Worm (Caenorhabditis elegans) whole organism, L4 larva: ENCODE results near the gene C56C10.6.

ENCODE experiments used
- F10B5.3 ChIP-seq: sonication (generic microtip); optimal IDR thresholded peaks from 2 replicates; lab custom pipeline; 2016; ENCODE audit warnings: mild to moderate bottlenecking, missing genetic modification characterization, missing compliant biosample characterization
- F37D6.2 ChIP-seq: sonication (generic microtip); optimal IDR thresholded peaks from 2 replicates; lab custom pipeline; 2016; ENCODE audit warnings: mild to moderate bottlenecking, missing genetic modification characterization, missing compliant biosample characterization
- F44E2.7 ChIP-seq: fragments of 200-800 bp; sonication (Bioruptor generic); IDR thresholded peaks from 2 replicates; pipeline ENCODE4 v2.1.2; 2022; ENCODE audit warnings: missing genetic modification characterization, missing compliant biosample characterization
- F49E8.2 ChIP-seq: sonication (generic microtip); optimal IDR thresholded peaks from 2 replicates; lab custom pipeline; 2016; ENCODE audit warnings: missing compliant biosample characterization, mild to moderate bottlenecking, missing genetic modification characterization, borderline replicate concordance
- T20F7.1 ChIP-seq: fragments of 200-800 bp; sonication (Bioruptor generic); optimal IDR thresholded peaks from 2 replicates; lab custom pipeline; 2018; ENCODE audit warnings: mild to moderate bottlenecking, missing genetic modification characterization, missing compliant biosample characterization
- T26A8.4 ChIP-seq: fragments of 200-800 bp; sonication (Bioruptor generic); IDR thresholded peaks from 2 replicates; pipeline ENCODE4 v1.3.6; 2022; ENCODE audit warnings: missing genetic modification characterization, missing compliant biosample characterization
- Y48G9A.11 ChIP-seq: fragments of 200-800 bp; sonication (Bioruptor generic); IDR thresholded peaks from 2 replicates; pipeline ENCODE4 v1.3.6; 2022; ENCODE audit warnings: missing genetic modification reagents, missing genetic modification characterization, missing compliant biosample characterization
- Y5F2A.4 ChIP-seq: fragments of 200-800 bp; sonication (Bioruptor generic); optimal IDR thresholded peaks from 2 replicates; lab custom pipeline; 2018; ENCODE audit warnings: mild to moderate bottlenecking, missing genetic modification characterization, missing compliant biosample characterization
- Y75B8A.6 ChIP-seq: fragments of 200-800 bp; sonication (Bioruptor generic); IDR thresholded peaks from 2 replicates; pipeline ENCODE4 v1.3.6; 2022; ENCODE audit warnings: missing genetic modification reagents, missing genetic modification characterization, missing compliant biosample characterization
- ZK337.2 ChIP-seq: fragments of 200-800 bp; sonication (Bioruptor generic); IDR thresholded peaks from 2 replicates; pipeline ENCODE4 v1.3.6; 2022; ENCODE audit warnings: missing genetic modification reagents, missing genetic modification characterization, missing compliant biosample characterization
- ZK546.5 ChIP-seq, 2 experiments: sonication (generic microtip); optimal IDR thresholded peaks; 2 replicates each; lab custom pipeline; 2017; ENCODE audit warnings: missing biosample characterization in 2 of 2, missing genetic modification characterization in 2 of 2
- aly-2 ChIP-seq: sonication (generic microtip); optimal IDR thresholded peaks from 2 replicates; lab custom pipeline; 2018; ENCODE audit warnings: missing biosample characterization, missing genetic modification characterization
- ama-1 ChIP-seq: fragments of 150-350 bp; optimal IDR thresholded peaks from 2 replicates; lab custom pipeline; 2014; ENCODE audit warnings: inconsistent platforms, mixed read lengths
- arid-1 ChIP-seq: fragments of 200-800 bp; sonication (Bioruptor generic); conservative IDR thresholded peaks from 2 replicates; pipeline ENCODE4 v1.3.6; 2022; ENCODE audit warnings: missing genetic modification reagents, missing genetic modification characterization, missing compliant biosample characterization
- ceh-32 ChIP-seq: sonication (generic microtip); optimal IDR thresholded peaks from 2 replicates; lab custom pipeline; 2016; ENCODE audit warnings: mild to moderate bottlenecking, missing genetic modification characterization, missing compliant biosample characterization; ENCODE audit not compliant: poor library complexity
- ceh-62 ChIP-seq: sonication (generic microtip); optimal IDR thresholded peaks from 2 replicates; lab custom pipeline; 2017; ENCODE audit warnings: missing biosample characterization, missing genetic modification characterization
- ctbp-1 ChIP-seq: fragments of 200-800 bp; sonication (Bioruptor generic); IDR thresholded peaks from 2 replicates; pipeline ENCODE4 v1.3.6; 2022; ENCODE audit warnings: missing genetic modification reagents, missing genetic modification characterization, missing compliant biosample characterization
- daf-12 ChIP-seq: fragments of 150-350 bp; optimal IDR thresholded peaks from 2 replicates; lab custom pipeline; 2014; ENCODE audit warnings: missing biosample characterization, missing genetic modification reagents, missing genetic modification characterization
- daf-16 ChIP-seq, 3 experiments: sonication (generic microtip); optimal IDR thresholded peaks; 2 replicates each; lab custom pipeline; 2016 to 2017; ENCODE audit warnings: missing genetic modification characterization in 3 of 3, missing genetic modification reagents in 3 of 3, mild to moderate bottlenecking in 2 of 3, missing compliant biosample characterization in 2 of 3, missing biosample characterization in 1 of 3, moderate library complexity in 1 of 3
- dpl-1 ChIP-seq: fragments of 150-350 bp; optimal IDR thresholded peaks from 2 replicates; lab custom pipeline; 2014; ENCODE audit warnings: missing biosample characterization, missing genetic modification reagents, missing genetic modification characterization
- duxl-1 ChIP-seq: sonication (generic microtip); optimal IDR thresholded peaks from 2 replicates; lab custom pipeline; 2016; ENCODE audit warnings: mild to moderate bottlenecking, missing genetic modification characterization, moderate library complexity, missing compliant biosample characterization; ENCODE audit not compliant: poor library complexity
- dve-1 ChIP-seq: sonication (generic microtip); optimal IDR thresholded peaks from 2 replicates; lab custom pipeline; 2017; ENCODE audit warnings: antibody characterized with exemption, mild to moderate bottlenecking, missing genetic modification characterization, missing compliant biosample characterization; ENCODE audit not compliant: insufficient read depth
- egl-27 ChIP-seq: sonication (generic microtip); optimal IDR thresholded peaks from 3 replicates; lab custom pipeline; 2017; ENCODE audit warnings: missing biosample characterization, missing genetic modification reagents, missing genetic modification characterization
- egl-43 ChIP-seq: fragments of 200-800 bp; sonication (Bioruptor generic); IDR thresholded peaks from 2 replicates; pipeline ENCODE4 v1.3.6; 2022; ENCODE audit warnings: missing genetic modification reagents, missing genetic modification characterization, missing compliant biosample characterization
- lin-15B ChIP-seq: fragments of 150-350 bp; sonication (generic microtip); optimal IDR thresholded peaks from 3 replicates; lab custom pipeline; 2014; ENCODE audit warnings: missing biosample characterization, missing genetic modification characterization
- lin-29 ChIP-seq: fragments of 200-800 bp; sonication (Bioruptor generic); IDR thresholded peaks from 2 replicates; pipeline ENCODE4 v1.3.6; 2022; ENCODE audit warnings: missing genetic modification reagents, missing genetic modification characterization, missing compliant biosample characterization
- lin-38 ChIP-seq: fragments of 200-800 bp; sonication (Bioruptor generic); IDR thresholded peaks from 2 replicates; pipeline ENCODE4 v1.3.6; 2022; ENCODE audit warnings: missing genetic modification reagents, missing genetic modification characterization, missing compliant biosample characterization
- lsy-2 ChIP-seq, 2 experiments: fragments of 150-350 bp in 1 of 2; sonication (generic microtip) in 1 of 2; optimal IDR thresholded peaks; 2 replicates each; lab custom pipeline; 2014 to 2017; ENCODE audit warnings: missing biosample characterization in 2 of 2, missing genetic modification characterization in 2 of 2
- madf-5 ChIP-seq, 2 experiments: fragments of 200-800 bp; sonication (Bioruptor generic); IDR thresholded peaks; 2 replicates each; pipeline ENCODE4 v1.3.6; 2022; ENCODE audit warnings: missing compliant biosample characterization in 2 of 2, missing genetic modification characterization in 2 of 2
- mep-1 ChIP-seq: fragments of 150-350 bp; sonication (generic microtip); optimal IDR thresholded peaks from 3 replicates; lab custom pipeline; 2014; ENCODE audit warnings: missing biosample characterization, missing genetic modification characterization
- nhr-102 ChIP-seq: sonication (generic microtip); optimal IDR thresholded peaks from 2 replicates; lab custom pipeline; 2016; ENCODE audit warnings: mild to moderate bottlenecking, missing genetic modification characterization, moderate library complexity, missing compliant biosample characterization
- nhr-111 ChIP-seq: fragments of 200-800 bp; sonication (Bioruptor generic); optimal IDR thresholded peaks from 2 replicates; lab custom pipeline; 2018; ENCODE audit warnings: mild to moderate bottlenecking, missing genetic modification characterization, missing compliant biosample characterization
- nhr-48 ChIP-seq: sonication (generic microtip); optimal IDR thresholded peaks from 2 replicates; lab custom pipeline; 2016; ENCODE audit warnings: mild to moderate bottlenecking, missing genetic modification characterization, missing compliant biosample characterization
- nhr-6 ChIP-seq: fragments of 150-350 bp; optimal IDR thresholded peaks from 2 replicates; lab custom pipeline; 2014; ENCODE audit warnings: missing biosample characterization, missing genetic modification characterization
- sdz-12 ChIP-seq: fragments of 200-800 bp; sonication (Bioruptor generic); optimal IDR thresholded peaks from 2 replicates; lab custom pipeline; 2018; ENCODE audit warnings: mild to moderate bottlenecking, missing genetic modification characterization, missing compliant biosample characterization
- skn-1 ChIP-seq: fragments of 150-350 bp; optimal IDR thresholded peaks from 2 replicates; lab custom pipeline; 2014; ENCODE audit warnings: missing biosample characterization, missing genetic modification characterization
- snpc-1.2 ChIP-seq: fragments of 200-800 bp; sonication (Bioruptor generic); IDR thresholded peaks from 2 replicates; pipeline ENCODE4 v1.3.6; 2022; ENCODE audit warnings: missing genetic modification reagents, missing genetic modification characterization, missing compliant biosample characterization
- spr-1 ChIP-seq: sonication (generic microtip); optimal IDR thresholded peaks from 2 replicates; lab custom pipeline; 2016; ENCODE audit warnings: mild to moderate bottlenecking, missing genetic modification characterization, missing compliant biosample characterization
- spr-3 ChIP-seq: fragments of 200-800 bp; sonication (Bioruptor generic); optimal IDR thresholded peaks from 2 replicates; lab custom pipeline; 2018; ENCODE audit warnings: mild to moderate bottlenecking, missing genetic modification characterization, missing compliant biosample characterization
- tra-1 ChIP-seq: fragments of 200-800 bp; sonication (Bioruptor generic); IDR thresholded peaks from 2 replicates; pipeline ENCODE4 v1.3.6; 2022; ENCODE audit warnings: missing genetic modification reagents, missing genetic modification characterization, missing compliant biosample characterization
- unc-39 ChIP-seq: sonication (generic microtip); optimal IDR thresholded peaks from 2 replicates; lab custom pipeline; 2017; ENCODE audit warnings: missing biosample characterization, missing genetic modification characterization

C56C10.6 gene

DNA sequence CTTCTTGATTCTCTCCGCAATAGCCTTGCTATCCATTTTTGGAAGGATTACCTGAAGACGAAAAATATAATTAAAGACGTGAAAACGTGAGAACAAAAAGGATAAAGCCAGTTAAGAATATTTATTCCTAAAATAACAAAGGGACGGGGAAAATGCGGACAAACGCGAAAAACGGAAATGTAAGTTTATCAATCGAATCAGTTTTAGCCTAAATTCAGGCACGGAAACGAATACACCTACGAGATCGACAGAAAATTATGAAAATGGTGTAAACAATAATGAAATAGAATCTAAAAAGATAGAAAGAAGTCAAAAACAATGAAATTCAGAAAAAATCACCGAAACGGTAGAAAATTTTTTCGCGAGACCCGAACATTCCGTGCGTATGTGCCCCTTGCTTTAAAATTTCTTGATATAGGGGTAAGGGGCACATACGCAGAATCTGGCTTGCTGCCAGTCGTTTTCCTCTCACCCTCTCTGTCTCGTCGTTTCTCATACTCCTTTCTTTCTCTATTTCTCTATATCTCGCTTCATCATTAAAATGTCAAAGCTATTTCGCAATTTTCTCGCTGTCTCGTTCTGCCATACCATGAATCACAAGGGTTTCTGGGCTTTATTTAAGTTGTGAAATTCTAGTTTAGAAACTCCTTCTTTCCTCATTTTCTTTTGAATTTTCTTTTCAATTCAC is 7.6 kb upstream of the C56C10.6 start, which contains the start of gene icd-1 (continued):
- peak; percentile 98 for TF ChIP-seq dve-1
- TF ChIP-seq egl-43 (GFP tag; lab: Robert Waterston, UW) = peak; percentile 78
- TF ChIP-seq dpl-1 (GFP tag; lab: Kevin White, UChicago) = peak; percentile 83
- TF ChIP-seq aly-2 (tag; lab: Kevin White, UChicago) = peak; percentile 6
- TF ChIP-seq sdz-12 (GFP tag; lab: Kevin White, UChicago) = no peak
- no peak for TF ChIP-seq ceh-62
- peak in 1 of 2 experiments; percentile 51 for TF ChIP-seq ZK546.5 (tag; optimal IDR thresholded peaks at IDR 0.05; lab: Kevin White, UChicago)
- TF ChIP-seq, all 104 proteins: peak for 79

DNA sequence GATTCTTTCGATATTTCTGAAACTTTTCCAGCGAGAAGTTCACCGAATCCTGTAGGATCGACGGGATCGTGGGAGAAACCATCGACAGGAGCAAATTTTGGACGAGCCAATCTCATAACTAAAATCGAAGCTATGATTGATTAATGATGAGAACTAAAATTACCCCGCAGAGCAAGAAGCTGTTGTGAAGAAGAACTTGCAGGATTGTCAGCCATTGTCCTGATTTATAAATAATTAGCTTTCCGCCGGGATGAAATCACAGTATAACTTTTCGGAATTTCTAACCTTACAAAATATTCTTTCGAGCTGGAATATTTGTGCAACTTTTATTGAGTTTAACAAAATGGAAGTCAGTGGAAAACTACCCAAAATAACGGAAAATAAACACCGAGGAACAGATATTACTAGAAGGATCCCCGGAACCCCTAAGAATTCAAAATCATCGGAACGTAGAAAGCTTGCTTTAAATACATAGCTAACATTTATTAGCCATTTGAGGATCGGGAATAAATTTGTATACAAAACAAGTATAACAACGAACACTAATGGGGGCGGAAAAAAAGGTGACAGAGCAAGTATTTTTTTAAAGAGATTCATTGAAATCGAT is 6.2 kb upstream of the C56C10.6 start, which contains the start of gene C56C10.7:
C56C10.7 (minus strand) TSS at position 312 of the 607 bp plus-strand sequence.
- peak; percentile 64 for TF ChIP-seq F49E8.2 (tag; lab: Kevin White, UChicago)
- no peak for TF ChIP-seq daf-16 (GFP tag; optimal IDR thresholded peaks at IDR 0.05; lab: Kevin White, UChicago)
- TF ChIP-seq daf-16 (tag; optimal IDR thresholded peaks at IDR 0.05; lab: Kevin White, UChicago) = peak; percentile 14
- peak; percentile 40; the same call in 1 of the 2 replicates for TF ChIP-seq T26A8.4
- no peak for TF ChIP-seq ZK337.2 (GFP tag; lab: Robert Waterston, UW)
- peak; percentile 54 for TF ChIP-seq snpc-1.2
- TF ChIP-seq lin-38 = peak; percentile 74
- TF ChIP-seq unc-39 = no peak
- TF ChIP-seq ceh-32 (tag; lab: Kevin White, UChicago) = no peak
- peak; percentile 73 for TF ChIP-seq T20F7.1 (GFP tag; lab: Kevin White, UChicago)
- peak; percentile 74 for TF ChIP-seq ama-1
- TF ChIP-seq nhr-48 = peak; percentile 12
- peak; percentile 72 for TF ChIP-seq arid-1 (GFP tag; lab: Robert Waterston, UW)
- TF ChIP-seq Y75B8A.6 = 0 out of 2 replicates have a peak, but pooled peaks have one; percentile 48
- peak; percentile 10 for TF ChIP-seq spr-1
- TF ChIP-seq Y48G9A.11 (GFP tag; lab: Robert Waterston, UW) = no peak
- TF ChIP-seq aly-2 (tag; lab: Kevin White, UChicago) = no peak
- no peak for TF ChIP-seq nhr-6 (tag; lab: Kevin White, UChicago)
- peak; percentile 46 for TF ChIP-seq nhr-111 (GFP tag; lab: Kevin White, UChicago)
- TF ChIP-seq Y5F2A.4 = peak; percentile 3
- 0 out of 4 replicates have a peak, but pooled peaks of 1 of the 2 experiments have one; percentile 39 for TF ChIP-seq madf-5 (GFP tag; IDR thresholded peaks at IDR 0.05; lab: Robert Waterston, UW)
- TF ChIP-seq F10B5.3 (tag; lab: Kevin White, UChicago) = peak; percentile 31
- no peak for TF ChIP-seq daf-12
- no peak for TF ChIP-seq spr-3 (GFP tag; lab: Kevin White, UChicago)
- TF ChIP-seq lin-29 (GFP tag; lab: Robert Waterston, UW) = no peak
- 0 out of 2 replicates have a peak, but pooled peaks have one; percentile 16 for TF ChIP-seq tra-1 (GFP tag; lab: Robert Waterston, UW)
- peak in 1 of 2 experiments; percentile 64 for TF ChIP-seq lsy-2 (tag; optimal IDR thresholded peaks at IDR 0.05; lab: Kevin White, UChicago)
- TF ChIP-seq lin-15B (tag; lab: Kevin White, UChicago) = no peak
- peak; percentile 58 for TF ChIP-seq nhr-102 (tag; lab: Kevin White, UChicago)
- peak; percentile 39; the same call in 1 of the 2 replicates for TF ChIP-seq ctbp-1
- no peak for TF ChIP-seq skn-1 (tag; lab: Kevin White, UChicago)
- no peak for TF ChIP-seq F37D6.2 (tag; lab: Kevin White, UChicago)
- no peak for TF ChIP-seq duxl-1 (tag; lab: Kevin White, UChicago)
- 0 out of 2 replicates have a peak, but pooled peaks have one; percentile 72 for TF ChIP-seq F44E2.7
- TF ChIP-seq dve-1 = peak; percentile 33
- TF ChIP-seq mep-1 (tag; lab: Kevin White, UChicago) = peak; percentile 30
- TF ChIP-seq egl-27 (tag; lab: Kevin White, UChicago) = no peak
